Worm (Caenorhabditis elegans): ENCODE measurements around the gene acp-1.

Gene acp-1

ce11 chrX:3347904-3348441 is 37.3 kb downstream of the acp-1 start, which contains the start of gene ZK816.3 (continued):
- TF ChIP-seq pha-4 (tag; optimal IDR thresholded peaks at IDR 0.05) (no peak), ceh-18 (tag; optimal IDR thresholded peaks at IDR 0.05) (no peak), dve-1 (tag; optimal IDR thresholded peaks at IDR 0.05) (peak; percentile 15), ttx-3 (tag; optimal IDR thresholded peaks at IDR 0.05) (peak; percentile 32), hlh-8 (tag; optimal IDR thresholded peaks at IDR 0.05) (peak; percentile 23), K02D7.2 (tag; optimal IDR thresholded peaks at IDR 0.05) (no peak), ets-4 (tag; optimal IDR thresholded peaks at IDR 0.05) (no peak), ceh-2 (tag; optimal IDR thresholded peaks at IDR 0.05) (peak; percentile 28), eyg-1 (tag; optimal IDR thresholded peaks at IDR 0.05) (peak; percentile 30), npax-4 (tag; optimal IDR thresholded peaks at IDR 0.05) (no peak), ceh-48 (tag; optimal IDR thresholded peaks at IDR 0.05) (no peak), fkh-10 (GFP tag; optimal IDR thresholded peaks at IDR 0.05) (no peak), odd-2 (tag; optimal IDR thresholded peaks at IDR 0.05) (no peak), F13H6.1 (tag; optimal IDR thresholded peaks at IDR 0.05) (no peak), unc-42 (tag; optimal IDR thresholded peaks at IDR 0.05) (no peak), hlh-6 (tag; optimal IDR thresholded peaks at IDR 0.05) (peak; percentile 79), fax-1 (tag; optimal IDR thresholded peaks at IDR 0.05) (peak; percentile 35), elt-2 (tag; optimal IDR thresholded peaks at IDR 0.05) (peak; percentile 78), madf-2 (tag; optimal IDR thresholded peaks at IDR 0.05) (peak; percentile 32), gmeb-2 (tag; optimal IDR thresholded peaks at IDR 0.05) (peak; percentile 29), pax-1 (tag; optimal IDR thresholded peaks at IDR 0.05) (no peak), ahr-1 (tag; optimal IDR thresholded peaks at IDR 0.05) (no peak), sox-2 (GFP tag; IDR thresholded peaks at IDR 0.05) (peak; percentile 77), ceh-24 (tag; optimal IDR thresholded peaks at IDR 0.05) (no peak), dmd-4 (tag; optimal IDR thresholded peaks at IDR 0.05; ENCODE audit: borderline replicate concordance) (no peak), C38D4.7 (GFP tag; optimal IDR thresholded peaks at IDR 0.05) (peak; percentile 35), Y22D7AL.16 (tag; optimal IDR thresholded peaks at IDR 0.05) (peak; percentile 37), syd-9 (tag; optimal IDR thresholded peaks at IDR 0.05) (no peak), ceh-30 (tag; optimal IDR thresholded peaks at IDR 0.05) (no peak), hlh-30 (tag; optimal IDR thresholded peaks at IDR 0.05; ENCODE audit: insufficient read depth) (no peak), ceh-9 (tag; optimal IDR thresholded peaks at IDR 0.05) (no peak), hlh-13 (GFP tag; optimal IDR thresholded peaks at IDR 0.05) (no peak), unc-55 (GFP tag; optimal IDR thresholded peaks at IDR 0.05) (no peak), pha-2 (tag; optimal IDR thresholded peaks at IDR 0.05) (peak; percentile 50), ceh-22 (tag; optimal IDR thresholded peaks at IDR 0.05) (no peak), C08G9.2 (tag; optimal IDR thresholded peaks at IDR 0.05) (peak; percentile 43)

ce11 chrX:3343620-3344197 is 41.6 kb downstream of the acp-1 start:
- no peak for TF ChIP-seq ets-4 (tag; optimal IDR thresholded peaks at IDR 0.05)
- TF ChIP-seq hlh-6 (tag; optimal IDR thresholded peaks at IDR 0.05): peak; percentile 14
- TF ChIP-seq fkh-6 (tag; optimal IDR thresholded peaks at IDR 0.05): peak; percentile 18
- TF ChIP-seq gmeb-2 (tag; optimal IDR thresholded peaks at IDR 0.05): no peak
- TF ChIP-seq sdc-2 (tag; optimal IDR thresholded peaks at IDR 0.05): peak; percentile 7
- TF ChIP-seq tbx-2 (tag; optimal IDR thresholded peaks at IDR 0.05): peak; percentile 1
- no peak for TF ChIP-seq ztf-16 (tag; optimal IDR thresholded peaks at IDR 0.05)
- no peak for TF ChIP-seq pha-4 (tag; optimal IDR thresholded peaks at IDR 0.05)
- no peak for TF ChIP-seq fkh-10 (GFP tag; optimal IDR thresholded peaks at IDR 0.05)
- TF ChIP-seq C08G9.2 (tag; optimal IDR thresholded peaks at IDR 0.05): no peak
- TF ChIP-seq pag-3 (tag; optimal IDR thresholded peaks at IDR 0.05; ENCODE audit: borderline replicate concordance): no peak
- TF ChIP-seq ceh-24 (tag; optimal IDR thresholded peaks at IDR 0.05): no peak
- TF ChIP-seq eyg-1 (tag; optimal IDR thresholded peaks at IDR 0.05): no peak
- peak; percentile 17 for TF ChIP-seq rnt-1 (tag; optimal IDR thresholded peaks at IDR 0.05)
- TF ChIP-seq F13H6.1 (tag; optimal IDR thresholded peaks at IDR 0.05): no peak
- no peak for TF ChIP-seq C38D4.7 (GFP tag; optimal IDR thresholded peaks at IDR 0.05)
- no peak for TF ChIP-seq hlh-8 (tag; optimal IDR thresholded peaks at IDR 0.05)
- no peak for TF ChIP-seq che-1 (tag; optimal IDR thresholded peaks at IDR 0.05)
- TF ChIP-seq ceh-2 (tag; optimal IDR thresholded peaks at IDR 0.05): no peak
- no peak for TF ChIP-seq ceh-6 (GFP tag; optimal IDR thresholded peaks at IDR 0.05)

Data from whole organism, late embryonic.